Worm (Caenorhabditis elegans) whole organism, L2 larva: ENCODE results near the gene B0294.3.

Experiments
- R02D3.7 ChIP-seq: fragments of 150-350 bp; optimal IDR thresholded peaks from 2 replicates; lab custom pipeline; 2014; ENCODE audit warnings: missing biosample characterization, missing genetic modification characterization
- aly-2 ChIP-seq: fragments of 150-350 bp; optimal IDR thresholded peaks from 2 replicates; lab custom pipeline; 2014; ENCODE audit warnings: missing biosample characterization, missing genetic modification characterization
- ama-1 ChIP-seq: fragments of 150-350 bp; optimal IDR thresholded peaks from 2 replicates; lab custom pipeline; 2018; ENCODE audit warnings: inconsistent platforms
- elt-1 ChIP-seq: fragments of 150-350 bp; optimal IDR thresholded peaks from 2 replicates; lab custom pipeline; 2014; ENCODE audit warnings: missing biosample characterization, missing genetic modification characterization
- fos-1 ChIP-seq: fragments of 150-350 bp; optimal IDR thresholded peaks from 2 replicates; lab custom pipeline; 2014; ENCODE audit warnings: missing biosample characterization, missing genetic modification characterization
- mdl-1 ChIP-seq, 2 experiments: fragments of 150-350 bp in 1 of 2; sonication (generic microtip) in 1 of 2; optimal IDR thresholded peaks; 2 replicates each; lab custom pipeline; 2017; ENCODE audit warnings: missing biosample characterization in 2 of 2, missing genetic modification characterization in 2 of 2
- nhr-11 ChIP-seq: fragments of 150-350 bp; optimal IDR thresholded peaks from 2 replicates; lab custom pipeline; 2014; ENCODE audit warnings: missing biosample characterization, missing genetic modification characterization
- nhr-237 ChIP-seq: fragments of 150-350 bp; optimal IDR thresholded peaks from 2 replicates; lab custom pipeline; 2014; ENCODE audit warnings: missing biosample characterization, missing genetic modification characterization
- nhr-77 ChIP-seq: fragments of 150-350 bp; optimal IDR thresholded peaks from 2 replicates; lab custom pipeline; 2014; ENCODE audit warnings: missing biosample characterization, missing genetic modification characterization
- skn-1 ChIP-seq: sonication (generic microtip); optimal IDR thresholded peaks from 2 replicates; lab custom pipeline; 2017; ENCODE audit warnings: missing biosample characterization, missing genetic modification characterization
- snpc-4 ChIP-seq: fragments of 150-350 bp; optimal IDR thresholded peaks from 2 replicates; lab custom pipeline; 2014; ENCODE audit warnings: missing biosample characterization, missing genetic modification characterization

DNA sequence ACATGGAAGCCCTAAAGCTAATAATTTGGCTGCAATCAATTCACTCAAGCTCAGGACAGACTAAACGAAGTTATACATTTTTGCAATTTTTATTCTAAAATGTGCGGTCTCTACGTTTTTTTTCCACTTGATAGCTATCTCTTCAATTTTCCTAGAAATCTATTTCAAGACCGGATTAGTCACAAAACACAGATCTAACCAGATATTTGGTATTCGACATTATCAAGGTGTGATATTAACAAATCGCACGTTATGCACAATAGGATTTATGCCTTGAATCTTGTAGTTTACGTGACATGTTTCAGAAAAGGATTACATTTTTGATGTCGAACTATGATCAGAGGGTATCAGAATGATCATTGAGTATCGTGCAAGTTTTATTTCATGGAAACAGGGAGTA, 9.5 kb downstream of the B0294.3 start:
- no peak for TF ChIP-seq ama-1 (lab: Kevin White, UChicago)
- no peak for TF ChIP-seq skn-1
- TF ChIP-seq snpc-4 (tag; lab: Kevin White, UChicago) = no peak
- TF ChIP-seq nhr-11 (tag; lab: Kevin White, UChicago) = no peak
- no peak for TF ChIP-seq R02D3.7 (tag; lab: Kevin White, UChicago)
- TF ChIP-seq nhr-77 = no peak
- no peak for TF ChIP-seq elt-1
- TF ChIP-seq fos-1 (tag; lab: Kevin White, UChicago) = no peak
- TF ChIP-seq nhr-237 (tag; lab: Kevin White, UChicago) = no peak
- no peak for TF ChIP-seq aly-2 (tag; lab: Kevin White, UChicago)
- no peak for TF ChIP-seq mdl-1 (tag; optimal IDR thresholded peaks at IDR 0.05; lab: Kevin White, UChicago)
